Worm (Caenorhabditis elegans) whole organism, midembryonic: ENCODE measurements around the gene hlh-27.

Source experiments
- T22C8.4 ChIP-seq: fragments of 200-800 bp; sonication (Bioruptor generic); IDR thresholded peaks from 2 replicates; pipeline ENCODE4 v1.3.6; 2022; ENCODE audit warnings: missing genetic modification characterization, missing compliant biosample characterization
- flt-1 ChIP-seq: fragments of 200-800 bp; sonication (Bioruptor generic); IDR thresholded peaks from 2 replicates; pipeline ENCODE4 v1.3.6; 2022; ENCODE audit warnings: missing genetic modification characterization, missing compliant biosample characterization
- klf-2 ChIP-seq: fragments of 200-800 bp; sonication (Bioruptor generic); conservative IDR thresholded peaks from 2 replicates; pipeline ENCODE4 v1.3.6; 2022; ENCODE audit warnings: missing genetic modification reagents, missing genetic modification characterization, missing compliant biosample characterization
- med-1 ChIP-seq: sonication (generic microtip); optimal IDR thresholded peaks from 2 replicates; lab custom pipeline; 2017; ENCODE audit warnings: missing genetic modification characterization, mild to moderate bottlenecking, missing compliant biosample characterization, antibody characterized with exemption, missing genetic modification reagents; ENCODE audit not compliant: insufficient read depth
- ref-1 ChIP-seq: fragments of 200-800 bp; sonication (Bioruptor generic); conservative IDR thresholded peaks from 2 replicates; pipeline ENCODE4 v1.3.6; 2022; ENCODE audit warnings: missing genetic modification reagents, missing genetic modification characterization, missing compliant biosample characterization
- tab-1 ChIP-seq: fragments of 200-800 bp; sonication (Bioruptor generic); IDR thresholded peaks from 2 replicates; pipeline ENCODE4 v1.3.6; 2022; ENCODE audit warnings: missing genetic modification characterization, missing compliant biosample characterization

DNA sequence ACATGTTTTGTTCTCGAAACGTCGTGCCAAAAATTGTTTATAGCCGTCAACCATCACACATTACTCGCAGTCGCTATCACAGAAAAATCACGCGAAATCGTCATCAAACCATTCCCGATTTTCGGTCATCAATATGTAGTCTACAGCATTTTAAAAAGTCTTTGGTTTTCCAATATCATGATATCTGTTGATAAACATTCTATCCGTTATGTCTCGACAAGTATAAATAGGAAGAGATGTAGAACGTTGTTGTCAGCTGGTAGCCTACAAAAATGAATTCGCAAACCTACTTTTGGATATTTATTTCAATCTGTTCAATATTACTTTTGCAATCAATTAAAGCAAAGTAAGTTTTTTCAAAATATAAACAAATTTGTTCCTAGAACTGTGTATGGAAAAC lies 43.6 kb downstream of the hlh-27 start, which contains the start of gene F12A10.1:
- TF ChIP-seq T22C8.4 (no peak), ref-1 (GFP tag; lab: Robert Waterston, UW) (no peak), flt-1 (no peak), med-1 (GFP tag; lab: Kevin White, UChicago) (no peak), tab-1 (GFP tag; lab: Robert Waterston, UW) (no peak), klf-2 (no peak)
